Fruit fly (Drosophila melanogaster): ENCODE measurements around the gene CG43208.

DNA sequence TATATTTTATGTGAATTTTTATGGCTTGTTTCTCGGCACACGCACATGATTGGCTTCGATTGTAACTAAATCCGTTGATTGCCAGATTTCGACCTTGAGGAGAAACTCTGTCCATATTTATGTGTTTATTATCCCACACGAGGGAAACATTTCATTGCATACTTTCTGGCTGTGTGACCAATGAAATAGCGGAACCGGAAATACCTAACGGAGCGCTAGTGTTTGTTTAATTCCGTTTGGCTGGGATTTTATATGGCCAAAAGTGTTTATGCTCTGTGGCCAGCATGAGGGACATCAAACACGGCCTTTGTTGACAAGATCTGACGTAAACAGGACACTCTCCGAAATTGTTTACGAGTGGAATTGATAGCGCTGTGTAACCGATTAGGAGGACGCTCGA lies 16.6 kb downstream of the CG43208 start:
- TF ChIP-seq psq (optimal IDR thresholded peaks at IDR 0.05): no peak
- TF ChIP-seq CG8478 (optimal IDR thresholded peaks at IDR 0.05): no peak
- TF ChIP-seq EcR (GFP tag; optimal IDR thresholded peaks at IDR 0.05): no peak
